Worm (Caenorhabditis elegans) whole organism, early embryonic: ENCODE measurements around the gene nhr-164.

Experiments
- B0310.2 ChIP-seq: sonication (generic microtip); optimal IDR thresholded peaks from 2 replicates; lab custom pipeline; 2016; ENCODE audit warnings: mild to moderate bottlenecking, missing genetic modification characterization, missing compliant biosample characterization
- F13C5.2 ChIP-seq: sonication (generic microtip); optimal IDR thresholded peaks from 2 replicates; lab custom pipeline; 2017; ENCODE audit warnings: mild to moderate bottlenecking, missing genetic modification characterization, inconsistent platforms, missing compliant biosample characterization
- aly-1 ChIP-seq: sonication (generic microtip); optimal IDR thresholded peaks from 2 replicates; lab custom pipeline; 2016; ENCODE audit warnings: missing genetic modification characterization, missing compliant biosample characterization
- ama-1 ChIP-seq: fragments of 150-350 bp; optimal IDR thresholded peaks from 2 replicates; lab custom pipeline; 2014
- ceh-13 ChIP-seq: fragments of 200-800 bp; sonication (Bioruptor generic); optimal IDR thresholded peaks from 2 replicates; lab custom pipeline; 2018; ENCODE audit warnings: mild to moderate bottlenecking, missing genetic modification characterization, missing compliant biosample characterization
- ceh-36 ChIP-seq: sonication (generic microtip); optimal IDR thresholded peaks from 2 replicates; lab custom pipeline; 2016; ENCODE audit warnings: missing genetic modification characterization, inconsistent platforms, missing compliant biosample characterization
- ets-7 ChIP-seq: sonication (generic microtip); optimal IDR thresholded peaks from 2 replicates; lab custom pipeline; 2016; ENCODE audit warnings: missing genotype, missing genetic modification characterization, missing compliant biosample characterization
- flt-1 ChIP-seq: fragments of 200-800 bp; sonication (Bioruptor generic); IDR thresholded peaks from 2 replicates; pipeline ENCODE4 v1.3.6; 2022; ENCODE audit warnings: missing genetic modification characterization, missing compliant biosample characterization
- hmbx-1 ChIP-seq: sonication (generic microtip); optimal IDR thresholded peaks from 2 replicates; lab custom pipeline; 2016; ENCODE audit warnings: mild to moderate bottlenecking, missing genetic modification characterization, missing compliant biosample characterization
- hmg-4 ChIP-seq: fragments of 200-800 bp; sonication (Bioruptor generic); optimal IDR thresholded peaks from 2 replicates; lab custom pipeline; 2018; ENCODE audit warnings: mild to moderate bottlenecking, missing genetic modification characterization, missing compliant biosample characterization
- hnd-1 ChIP-seq: sonication (generic microtip); optimal IDR thresholded peaks from 2 replicates; lab custom pipeline; 2016; ENCODE audit warnings: missing genetic modification characterization, missing compliant biosample characterization
- pes-1 ChIP-seq: fragments of 200-800 bp; sonication (Bioruptor generic); IDR thresholded peaks from 2 replicates; pipeline ENCODE4 v1.3.6; 2022; ENCODE audit warnings: missing genetic modification reagents, missing genetic modification characterization, missing compliant biosample characterization
- scrt-1 ChIP-seq: fragments of 200-800 bp; sonication (Bioruptor generic); IDR thresholded peaks from 2 replicates; pipeline ENCODE4 v1.3.6; 2022; ENCODE audit warnings: missing genetic modification characterization, missing compliant biosample characterization
- sea-1 ChIP-seq: fragments of 200-800 bp; sonication (Bioruptor generic); conservative IDR thresholded peaks from 2 replicates; pipeline ENCODE4 v1.3.6; 2022; ENCODE audit warnings: missing genetic modification characterization, missing compliant biosample characterization
- tbx-11 ChIP-seq: fragments of 200-800 bp; sonication (Bioruptor generic); IDR thresholded peaks from 2 replicates; pipeline ENCODE4 v1.3.6; 2022; ENCODE audit warnings: missing genetic modification characterization, missing compliant biosample characterization
- tbx-37 ChIP-seq: fragments of 200-800 bp; sonication (Bioruptor generic); conservative IDR thresholded peaks from 2 replicates; pipeline ENCODE4 v1.3.6; 2022; ENCODE audit warnings: missing genetic modification reagents, missing genetic modification characterization, missing compliant biosample characterization
- tra-4 ChIP-seq: sonication (generic microtip); optimal IDR thresholded peaks from 2 replicates; lab custom pipeline; 2017; ENCODE audit warnings: missing genetic modification characterization, missing compliant biosample characterization

Gene nhr-164

ce11 chrV:15197955-15198354 is 37.6 kb downstream of the nhr-164 start, which contains the start of gene srw-1:
srw-1 (plus strand) TSS chrV:15198255.
- no peak for TF ChIP-seq tbx-11
- TF ChIP-seq B0310.2 (tag; lab: Kevin White, UChicago): no peak
- no peak for TF ChIP-seq ama-1 (lab: Kevin White, UChicago)
- no peak for TF ChIP-seq ets-7
- TF ChIP-seq flt-1 (GFP tag; lab: Robert Waterston, UW): no peak
- no peak for TF ChIP-seq sea-1 (GFP tag; lab: Robert Waterston, UW)
- TF ChIP-seq tbx-37 (GFP tag; lab: Robert Waterston, UW): no peak
- TF ChIP-seq tra-4 (tag; lab: Kevin White, UChicago): no peak
- TF ChIP-seq hmg-4: no peak
- no peak for TF ChIP-seq pes-1 (GFP tag; lab: Robert Waterston, UW)
- no peak for TF ChIP-seq F13C5.2 (tag; lab: Kevin White, UChicago)
- TF ChIP-seq hnd-1 (tag; lab: Kevin White, UChicago): no peak
- TF ChIP-seq aly-1 (tag; lab: Kevin White, UChicago): no peak
- TF ChIP-seq ceh-13 (GFP tag; lab: Kevin White, UChicago): no peak
- TF ChIP-seq hmbx-1 (tag; lab: Kevin White, UChicago): no peak
- TF ChIP-seq scrt-1 (GFP tag; lab: Robert Waterston, UW): no peak

- TF ChIP-seq hmbx-1 (tag; lab: Kevin White, UChicago) (no peak), tbx-37 (GFP tag; lab: Robert Waterston, UW) (no peak), F13C5.2 (tag; lab: Kevin White, UChicago) (no peak), ama-1 (lab: Kevin White, UChicago) (no peak), aly-1 (tag; lab: Kevin White, UChicago) (no peak), tra-4 (tag; lab: Kevin White, UChicago) (no peak), scrt-1 (GFP tag; lab: Robert Waterston, UW) (no peak), hnd-1 (tag; lab: Kevin White, UChicago) (no peak), ceh-13 (GFP tag; lab: Kevin White, UChicago) (no peak), hmg-4 (no peak), ceh-36 (tag; lab: Kevin White, UChicago) (no peak), tbx-11 (no peak), flt-1 (GFP tag; lab: Robert Waterston, UW) (no peak), B0310.2 (tag; lab: Kevin White, UChicago) (no peak), ets-7 (no peak), sea-1 (GFP tag; lab: Robert Waterston, UW) (no peak), pes-1 (GFP tag; lab: Robert Waterston, UW) (no peak)
Measured at ce11 chrV:15193909-15194308, 41.7 kb downstream of the nhr-164 start, which contains the start of gene Y75B12B.13. Y75B12B.13 (minus strand) TSS chrV:15194009.

ce11 chrV:15192377-15192776 is 43.2 kb downstream of the nhr-164 start, which contains the start of gene plc-2:
plc-2 (plus strand) TSS chrV:15192572.
- no peak for TF ChIP-seq hmg-4
- TF ChIP-seq tra-4 (tag; lab: Kevin White, UChicago): no peak
- TF ChIP-seq hnd-1 (tag; lab: Kevin White, UChicago): no peak
- no peak for TF ChIP-seq scrt-1 (GFP tag; lab: Robert Waterston, UW)
- no peak for TF ChIP-seq sea-1 (GFP tag; lab: Robert Waterston, UW)
- no peak for TF ChIP-seq F13C5.2 (tag; lab: Kevin White, UChicago)
- no peak for TF ChIP-seq ama-1 (lab: Kevin White, UChicago)
- TF ChIP-seq ceh-13 (GFP tag; lab: Kevin White, UChicago): no peak
- TF ChIP-seq aly-1 (tag; lab: Kevin White, UChicago): no peak
- no peak for TF ChIP-seq flt-1 (GFP tag; lab: Robert Waterston, UW)

DNA sequence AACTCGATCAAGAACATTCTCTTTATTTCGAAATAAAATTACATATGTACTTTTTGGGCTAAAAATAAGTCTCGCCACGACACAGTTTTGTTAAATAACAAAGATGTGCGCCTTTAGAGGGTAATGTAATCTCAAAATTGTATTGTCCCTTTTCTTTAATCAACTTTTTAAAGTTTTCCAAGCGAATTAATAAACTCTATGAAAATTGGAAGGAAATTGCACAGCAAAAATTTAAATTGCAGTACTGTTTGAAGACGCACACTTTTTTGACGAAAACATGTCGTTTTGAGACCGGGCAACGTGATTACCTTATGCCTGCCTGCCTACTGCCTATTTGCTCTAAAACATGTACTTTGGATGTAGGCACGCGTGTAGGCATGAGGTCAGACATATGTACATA is 43.6 kb downstream of the nhr-164 start:
- TF ChIP-seq ceh-13 (GFP tag; lab: Kevin White, UChicago): no peak
- TF ChIP-seq B0310.2 (tag; lab: Kevin White, UChicago): no peak
- TF ChIP-seq aly-1 (tag; lab: Kevin White, UChicago): no peak
- TF ChIP-seq ets-7: no peak
- no peak for TF ChIP-seq scrt-1 (GFP tag; lab: Robert Waterston, UW)
- no peak for TF ChIP-seq F13C5.2 (tag; lab: Kevin White, UChicago)
- no peak for TF ChIP-seq tbx-37 (GFP tag; lab: Robert Waterston, UW)
- TF ChIP-seq hmg-4: no peak
- TF ChIP-seq hnd-1 (tag; lab: Kevin White, UChicago): no peak
- no peak for TF ChIP-seq ceh-36 (tag; lab: Kevin White, UChicago)
- no peak for TF ChIP-seq tra-4 (tag; lab: Kevin White, UChicago)
- TF ChIP-seq pes-1 (GFP tag; lab: Robert Waterston, UW): no peak

ce11 chrV:15190903-15191302 is 44.7 kb downstream of the nhr-164 start, which contains the start of gene Y75B12B.11:
Y75B12B.11 (plus strand) TSS chrV:15191296.
- peak; percentile 96 for TF ChIP-seq aly-1 (tag; lab: Kevin White, UChicago)
- peak; percentile 94 for TF ChIP-seq pes-1 (GFP tag; lab: Robert Waterston, UW)
- peak; percentile 80 for TF ChIP-seq tbx-37 (GFP tag; lab: Robert Waterston, UW)
- peak; percentile 89 for TF ChIP-seq ceh-13 (GFP tag; lab: Kevin White, UChicago)
- peak; percentile 97 for TF ChIP-seq F13C5.2 (tag; lab: Kevin White, UChicago)
- TF ChIP-seq ceh-36 (tag; lab: Kevin White, UChicago): peak; percentile 85
- TF ChIP-seq sea-1 (GFP tag; lab: Robert Waterston, UW): peak; percentile 94
- TF ChIP-seq flt-1 (GFP tag; lab: Robert Waterston, UW): peak; percentile 91
- TF ChIP-seq hnd-1 (tag; lab: Kevin White, UChicago): peak; percentile 76
- TF ChIP-seq tra-4 (tag; lab: Kevin White, UChicago): peak; percentile 87
- TF ChIP-seq hmbx-1 (tag; lab: Kevin White, UChicago): peak; percentile 67
- peak; percentile 92 for TF ChIP-seq B0310.2 (tag; lab: Kevin White, UChicago)
- TF ChIP-seq hmg-4: peak; percentile 97
- peak; percentile 88 for TF ChIP-seq ets-7
- TF ChIP-seq ama-1 (lab: Kevin White, UChicago): peak; percentile 48
- TF ChIP-seq tbx-11: peak; percentile 91
- TF ChIP-seq scrt-1 (GFP tag; lab: Robert Waterston, UW): peak; percentile 93

DNA sequence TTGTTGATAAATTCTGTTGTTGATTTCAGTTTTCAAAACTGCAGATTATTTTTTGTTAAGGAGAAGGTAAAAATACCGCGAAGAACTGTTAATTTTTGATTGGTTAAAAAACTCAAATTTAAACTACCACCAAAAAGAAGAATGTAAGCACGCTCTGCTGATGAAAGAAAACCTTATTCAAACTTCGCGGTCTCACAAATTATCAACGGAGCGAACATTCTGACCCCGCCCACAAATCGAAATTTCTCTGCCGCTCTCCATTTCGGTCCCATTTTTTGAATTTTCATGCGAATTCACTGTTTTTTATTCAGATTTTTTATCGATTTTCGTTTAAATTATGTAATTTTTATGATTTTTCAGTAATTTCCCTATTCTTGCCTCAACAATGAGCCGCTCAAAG is 46.0 kb downstream of the nhr-164 start, which contains the start of gene cyn-3:
Gene cyn-3 (plus strand): TSS at position 361 of the 400 bp plus-strand sequence.
- TF ChIP-seq ama-1 (lab: Kevin White, UChicago) (no peak), pes-1 (GFP tag; lab: Robert Waterston, UW) (no peak), ets-7 (no peak), tbx-37 (GFP tag; lab: Robert Waterston, UW) (no peak), hnd-1 (tag; lab: Kevin White, UChicago) (no peak), tra-4 (tag; lab: Kevin White, UChicago) (no peak), tbx-11 (no peak), sea-1 (GFP tag; lab: Robert Waterston, UW) (no peak), ceh-13 (GFP tag; lab: Kevin White, UChicago) (no peak), scrt-1 (GFP tag; lab: Robert Waterston, UW) (no peak), B0310.2 (tag; lab: Kevin White, UChicago) (no peak)
